Worm (Caenorhabditis elegans) whole organism, L4 larva: ENCODE measurements around the gene M02E1.1.
"Not testable (repeated sequence)": the region's sequence is repeated elsewhere in the genome, so short reads cannot be mapped to it uniquely, and the experiment has no call there.

Source experiments
- ceh-62 ChIP-seq: sonication (generic microtip); optimal IDR thresholded peaks from 2 replicates; lab custom pipeline; 2017; ENCODE audit warnings: missing biosample characterization, missing genetic modification characterization
- fos-1 ChIP-seq: fragments of 150-350 bp; optimal IDR thresholded peaks from 2 replicates; lab custom pipeline; 2014; ENCODE audit warnings: missing biosample characterization, missing genetic modification characterization
- lsy-2 ChIP-seq, 2 experiments: fragments of 150-350 bp in 1 of 2; sonication (generic microtip) in 1 of 2; optimal IDR thresholded peaks; 2 replicates each; lab custom pipeline; 2014 to 2017; ENCODE audit warnings: missing biosample characterization in 2 of 2, missing genetic modification characterization in 2 of 2
- pha-4 ChIP-seq, 2 experiments: fragments of 150-350 bp in 1 of 2; fragments of 200-800 bp in 1 of 2; sonication (Bioruptor generic) in 1 of 2; IDR thresholded peaks in 1 of 2; optimal IDR thresholded peaks in 1 of 2; 2 replicates each; pipeline versions ENCODE4 v1.3.6 to Lab custom; 2014 to 2022; ENCODE audit warnings: missing genetic modification characterization in 2 of 2, missing genetic modification reagents in 2 of 2, missing biosample characterization in 1 of 2, missing compliant biosample characterization in 1 of 2
- unc-39 ChIP-seq: sonication (generic microtip); optimal IDR thresholded peaks from 2 replicates; lab custom pipeline; 2017; ENCODE audit warnings: missing biosample characterization, missing genetic modification characterization
- zfp-2 ChIP-seq: sonication (generic microtip); optimal IDR thresholded peaks from 2 replicates; lab custom pipeline; 2016; ENCODE audit warnings: mild to moderate bottlenecking, missing genetic modification characterization, missing compliant biosample characterization

DNA sequence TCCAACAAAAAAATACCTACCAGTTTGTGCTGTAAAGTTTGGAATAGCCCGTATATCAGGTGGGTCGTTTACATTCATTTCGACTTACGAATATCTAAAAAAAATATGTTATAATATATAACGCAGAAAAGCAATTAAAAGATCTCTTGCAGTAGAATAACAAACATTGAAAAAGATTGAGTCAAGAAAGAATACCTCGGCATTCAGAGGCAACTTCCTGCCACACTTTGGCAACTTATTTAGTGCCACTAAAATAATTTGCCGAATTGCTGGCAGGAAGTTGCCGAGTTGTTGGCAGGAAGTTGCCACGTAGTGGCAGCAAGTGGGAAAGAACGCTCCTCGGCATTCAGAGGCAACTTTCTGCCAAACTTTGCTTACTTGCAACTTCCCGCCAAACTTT lies 21.2 kb downstream of the M02E1.1 start, which contains the start of gene C04E7.3:
- not testable (repeated sequence) for TF ChIP-seq zfp-2; unc-39; lsy-2 (tag; optimal IDR thresholded peaks at IDR 0.05; lab: Kevin White, UChicago); pha-4 (GFP tag; IDR thresholded peaks at IDR 0.05; lab: Robert Waterston, UW); pha-4 (tag; optimal IDR thresholded peaks at IDR 0.05; lab: Kevin White, UChicago); ceh-62 (tag; lab: Kevin White, UChicago); fos-1 (tag; lab: Kevin White, UChicago)
